Worm (Caenorhabditis elegans) whole organism, L3 larva: ENCODE measurements around the gene npp-24.

Experiments
- aly-2 ChIP-seq: fragments of 150-350 bp; optimal IDR thresholded peaks from 2 replicates; lab custom pipeline; 2014; ENCODE audit warnings: missing biosample characterization, missing genetic modification characterization
- ama-1 ChIP-seq: fragments of 150-350 bp; optimal IDR thresholded peaks from 2 replicates; lab custom pipeline; 2018
- ceh-28 ChIP-seq: fragments of 150-350 bp; optimal IDR thresholded peaks from 2 replicates; lab custom pipeline; 2014; ENCODE audit warnings: missing biosample characterization, missing genetic modification reagents, missing genetic modification characterization
- ceh-9 ChIP-seq: sonication (generic microtip); optimal IDR thresholded peaks from 2 replicates; lab custom pipeline; 2018; ENCODE audit warnings: missing biosample characterization, missing genetic modification characterization
- jun-1 ChIP-seq: fragments of 150-350 bp; optimal IDR thresholded peaks from 2 replicates; lab custom pipeline; 2014; ENCODE audit warnings: missing biosample characterization, missing genetic modification reagents, missing genetic modification characterization
- lin-15B ChIP-seq: fragments of 150-350 bp; optimal IDR thresholded peaks from 2 replicates; lab custom pipeline; 2014; ENCODE audit warnings: missing biosample characterization, missing genetic modification characterization
- lin-39 ChIP-seq: fragments of 150-350 bp; optimal IDR thresholded peaks from 2 replicates; lab custom pipeline; 2018; ENCODE audit warnings: missing biosample characterization, missing genetic modification reagents, missing genetic modification characterization
- mml-1 ChIP-seq: fragments of 150-350 bp; sonication (generic microtip); optimal IDR thresholded peaks from 3 replicates; lab custom pipeline; 2014; ENCODE audit warnings: missing biosample characterization, missing genetic modification characterization
- nhr-11 ChIP-seq: fragments of 150-350 bp; optimal IDR thresholded peaks from 2 replicates; lab custom pipeline; 2014; ENCODE audit warnings: missing biosample characterization, missing genetic modification characterization
- nhr-12 ChIP-seq: fragments of 150-350 bp; optimal IDR thresholded peaks from 2 replicates; lab custom pipeline; 2014; ENCODE audit warnings: missing biosample characterization, missing genetic modification characterization
- snpc-4 ChIP-seq: fragments of 150-350 bp; optimal IDR thresholded peaks from 2 replicates; lab custom pipeline; 2014; ENCODE audit warnings: missing biosample characterization, missing genetic modification characterization
- unc-39 ChIP-seq: sonication (generic microtip); optimal IDR thresholded peaks from 4 replicates; lab custom pipeline; 2017; ENCODE audit warnings: missing biosample characterization, missing genetic modification characterization
- unc-62 ChIP-seq: fragments of 150-350 bp; sonication (generic microtip); optimal IDR thresholded peaks from 4 replicates; lab custom pipeline; 2014; ENCODE audit warnings: missing biosample characterization, missing genetic modification reagents, missing genetic modification characterization
- ztf-11 ChIP-seq: fragments of 150-350 bp; optimal IDR thresholded peaks from 2 replicates; lab custom pipeline; 2014; ENCODE audit warnings: missing biosample characterization, missing genetic modification characterization

ce11 chrII:5515542-5515941 is 9.9 kb downstream of the npp-24 start, which contains the start of gene ZK177.3:
- TF ChIP-seq snpc-4 (tag; lab: Kevin White, UChicago) (no peak), lin-15B (tag; lab: Kevin White, UChicago) (no peak), ama-1 (lab: Kevin White, UChicago) (no peak), ceh-9 (tag; lab: Kevin White, UChicago) (no peak), nhr-12 (no peak), mml-1 (tag; lab: Kevin White, UChicago) (no peak), ztf-11 (tag; lab: Kevin White, UChicago) (no peak), unc-62 (GFP tag; lab: Kevin White, UChicago) (no peak), unc-39 (tag; lab: Kevin White, UChicago) (no peak), jun-1 (tag; lab: Kevin White, UChicago) (no peak), aly-2 (tag; lab: Kevin White, UChicago) (no peak), nhr-11 (tag; lab: Kevin White, UChicago) (no peak), lin-39 (tag; lab: Kevin White, UChicago) (no peak), ceh-28 (tag; lab: Kevin White, UChicago) (no peak)
